Fruit fly (Drosophila melanogaster) whole organism, embryonic: Measurements from ENCODE around the gene Pde6.

Experiments
- Asciz ChIP-seq: fragments of 200-800 bp; sonication (Bioruptor generic); optimal IDR thresholded peaks from 2 replicates; lab custom pipeline; 2017; ENCODE audit warnings: missing biosample characterization, mild to moderate bottlenecking, missing genetic modification characterization, missing genetic modification reagents
- B-H2 ChIP-seq: fragments of 200-800 bp; sonication (Bioruptor generic); optimal IDR thresholded peaks from 2 replicates; lab custom pipeline; 2018; ENCODE audit warnings: missing biosample characterization, mild to moderate bottlenecking, missing genetic modification characterization
- BEAF-32 ChIP-seq: fragments of 200-800 bp; sonication (Bioruptor generic); optimal IDR thresholded peaks from 3 replicates; lab custom pipeline; 2017; ENCODE audit warnings: missing biosample characterization, missing genetic modification characterization, mild to moderate bottlenecking, moderate library complexity, missing genetic modification reagents
- CG10431 ChIP-seq: fragments of 200-800 bp; sonication (Bioruptor generic); optimal IDR thresholded peaks from 3 replicates; lab custom pipeline; 2018; ENCODE audit warnings: missing biosample characterization, mild to moderate bottlenecking, missing genetic modification characterization
- CG10654 ChIP-seq: fragments of 200-800 bp; sonication (Bioruptor generic); optimal IDR thresholded peaks from 2 replicates; lab custom pipeline; 2016; ENCODE audit warnings: missing biosample characterization, missing genetic modification characterization
- CG11695 ChIP-seq: fragments of 200-800 bp; sonication (Bioruptor generic); IDR thresholded peaks from 3 replicates; pipeline ENCODE4 v1.3.6; 2022; ENCODE audit warnings: missing biosample characterization, missing genetic modification characterization
- CG1233 ChIP-seq: fragments of 200-800 bp; sonication (Bioruptor generic); optimal IDR thresholded peaks from 4 replicates; lab custom pipeline; 2018; ENCODE audit warnings: missing biosample characterization, mild to moderate bottlenecking, missing genetic modification characterization
- CG13624 ChIP-seq: fragments of 200-800 bp; sonication (Bioruptor generic); optimal IDR thresholded peaks from 2 replicates; lab custom pipeline; 2016; ENCODE audit warnings: missing biosample characterization, missing genetic modification characterization
- CG14441 ChIP-seq: fragments of 200-800 bp; sonication (Bioruptor generic); IDR thresholded peaks from 2 replicates; pipeline ENCODE4 v1.3.6; 2022; ENCODE audit warnings: missing biosample characterization, missing genetic modification characterization
- CG17361 ChIP-seq: fragments of 200-800 bp; sonication (Bioruptor generic); IDR thresholded peaks from 3 replicates; pipeline ENCODE4 v1.3.6; 2022; ENCODE audit warnings: missing biosample characterization, missing genetic modification characterization
- CG17568 ChIP-seq: fragments of 200-800 bp; sonication (Bioruptor generic); optimal IDR thresholded peaks from 2 replicates; lab custom pipeline; 2018; ENCODE audit warnings: missing biosample characterization, mild to moderate bottlenecking, missing genetic modification characterization, moderate library complexity
- CG17612 ChIP-seq: fragments of 200-800 bp; sonication (Bioruptor generic); IDR thresholded peaks from 2 replicates; pipeline ENCODE4 v1.3.6; 2022; ENCODE audit warnings: missing biosample characterization, missing genetic modification characterization
- CG17829 ChIP-seq: fragments of 200-800 bp; optimal IDR thresholded peaks from 2 replicates; lab custom pipeline; 2019; ENCODE audit warnings: missing biosample characterization, mild to moderate bottlenecking, missing genetic modification characterization, moderate library complexity
- CG18011 ChIP-seq: fragments of 200-800 bp; sonication (Bioruptor generic); optimal IDR thresholded peaks from 2 replicates; lab custom pipeline; 2017; ENCODE audit warnings: missing biosample characterization, missing genetic modification characterization, mild to moderate bottlenecking, moderate library complexity, missing genotype
- CG2875 ChIP-seq: fragments of 200-800 bp; sonication (Bioruptor generic); optimal IDR thresholded peaks from 2 replicates; lab custom pipeline; 2017; ENCODE audit warnings: missing biosample characterization, mild to moderate bottlenecking, missing genetic modification characterization, missing genetic modification reagents
- CG30403 ChIP-seq: fragments of 200-800 bp; sonication (Bioruptor generic); optimal IDR thresholded peaks from 3 replicates; lab custom pipeline; 2016; ENCODE audit warnings: missing biosample characterization, missing genetic modification characterization
- CG33213 ChIP-seq: fragments of 200-800 bp; sonication (Bioruptor generic); optimal IDR thresholded peaks from 3 replicates; lab custom pipeline; 2016; ENCODE audit warnings: missing biosample characterization, missing genetic modification characterization
- CG42726 ChIP-seq: fragments of 200-800 bp; sonication (Bioruptor generic); IDR thresholded peaks from 2 replicates; pipeline ENCODE4 v1.3.6; 2022; ENCODE audit warnings: missing biosample characterization, missing genetic modification characterization; ENCODE audit not compliant: partially characterized antibody
- CG43689 ChIP-seq: fragments of 200-800 bp; sonication (Bioruptor generic); IDR thresholded peaks from 2 replicates; pipeline ENCODE4 v1.3.6; 2022; ENCODE audit warnings: missing biosample characterization, missing genetic modification characterization
- CG5245 ChIP-seq: fragments of 200-800 bp; sonication (Bioruptor generic); optimal IDR thresholded peaks from 3 replicates; lab custom pipeline; 2016; ENCODE audit warnings: missing biosample characterization, missing genetic modification characterization
- CG5953 ChIP-seq: fragments of 200-800 bp; sonication (Bioruptor generic); IDR thresholded peaks from 2 replicates; pipeline ENCODE4 v1.3.6; 2022; ENCODE audit warnings: missing biosample characterization, missing genetic modification characterization
- CG7372 ChIP-seq: fragments of 200-800 bp; sonication (Bioruptor generic); IDR thresholded peaks from 2 replicates; pipeline ENCODE4 v1.3.6; 2022; ENCODE audit warnings: missing biosample characterization, missing genetic modification characterization
- CG8290 ChIP-seq, 3 experiments: fragments of 200-800 bp; sonication (Bioruptor generic); optimal IDR thresholded peaks; 2 replicates each; lab custom pipeline; 2016 to 2019; ENCODE audit warnings: missing biosample characterization in 3 of 3, missing genetic modification characterization in 3 of 3, mild to moderate bottlenecking in 2 of 3, moderate library complexity in 1 of 3
- CG8478 ChIP-seq: fragments of >200 bp; optimal IDR thresholded peaks from 2 replicates; lab custom pipeline; 2018
- CG9797 ChIP-seq: fragments of 200-800 bp; sonication (Bioruptor generic); optimal IDR thresholded peaks from 3 replicates; lab custom pipeline; 2018; ENCODE audit warnings: missing biosample characterization, mild to moderate bottlenecking, missing genetic modification characterization
- Camta ChIP-seq: fragments of 200-800 bp; sonication (Bioruptor generic); optimal IDR thresholded peaks from 2 replicates; lab custom pipeline; 2016; ENCODE audit warnings: missing biosample characterization, missing genetic modification characterization
- Dek ChIP-seq: fragments of 200-800 bp; sonication (Bioruptor generic); optimal IDR thresholded peaks from 3 replicates; lab custom pipeline; 2019; ENCODE audit warnings: missing biosample characterization, mild to moderate bottlenecking, missing genetic modification characterization, moderate library complexity
- GATAe ChIP-seq: fragments of 200-800 bp; sonication (Bioruptor generic); conservative IDR thresholded peaks from 2 replicates; pipeline ENCODE4 v1.3.6; 2022; ENCODE audit warnings: missing biosample characterization, missing genetic modification characterization
- HmgZ ChIP-seq: fragments of 200-800 bp; sonication (Bioruptor generic); optimal IDR thresholded peaks from 2 replicates; lab custom pipeline; 2018; ENCODE audit warnings: missing biosample characterization, mild to moderate bottlenecking, missing genetic modification characterization
- Lhr ChIP-seq: fragments of 200-800 bp; sonication (Bioruptor generic); optimal IDR thresholded peaks from 3 replicates; lab custom pipeline; 2017; ENCODE audit warnings: mild to moderate bottlenecking, missing biosample characterization, missing genetic modification reagents, missing genetic modification characterization
- Mad ChIP-seq: fragments of 200-800 bp; sonication (Bioruptor generic); optimal IDR thresholded peaks from 2 replicates; lab custom pipeline; 2016; ENCODE audit warnings: missing biosample characterization, missing genetic modification characterization
- Meics ChIP-seq: fragments of 200-800 bp; sonication (Bioruptor generic); optimal IDR thresholded peaks from 2 replicates; lab custom pipeline; 2017; ENCODE audit warnings: missing biosample characterization, mild to moderate bottlenecking, missing genetic modification characterization
- Nf-YA ChIP-seq: fragments of 200-800 bp; sonication (Bioruptor generic); IDR thresholded peaks from 2 replicates; pipeline ENCODE4 v1.3.6; 2022; ENCODE audit warnings: missing biosample characterization, missing genetic modification characterization
- Ssrp ChIP-seq: fragments of 200-800 bp; sonication (Bioruptor generic); optimal IDR thresholded peaks from 2 replicates; lab custom pipeline; 2018; ENCODE audit warnings: missing biosample characterization, mild to moderate bottlenecking, missing genetic modification characterization, moderate library complexity
- abd-A ChIP-seq: fragments of 200-800 bp; sonication (Bioruptor generic); optimal IDR thresholded peaks from 3 replicates; lab custom pipeline; 2019; ENCODE audit warnings: missing biosample characterization, mild to moderate bottlenecking, missing genetic modification characterization, moderate library complexity
- br ChIP-seq: fragments of >200 bp; optimal IDR thresholded peaks from 2 replicates; lab custom pipeline; 2017
- dpn ChIP-seq, 2 experiments: fragments of 200-800 bp; sonication (Bioruptor generic); optimal IDR thresholded peaks; 3 replicates each; lab custom pipeline; 2016; ENCODE audit warnings: missing biosample characterization in 2 of 2, missing genetic modification characterization in 2 of 2
- gce ChIP-seq: fragments of 200-800 bp; sonication (Bioruptor generic); IDR thresholded peaks from 3 replicates; pipeline ENCODE4 v1.3.6; 2022; ENCODE audit warnings: missing biosample characterization, missing genetic modification characterization
- gro ChIP-seq: fragments of 200-800 bp; sonication (Bioruptor generic); optimal IDR thresholded peaks from 2 replicates; lab custom pipeline; 2016; ENCODE audit warnings: missing biosample characterization, missing genetic modification characterization
- hb ChIP-seq: fragments of 200-800 bp; sonication (Bioruptor generic); IDR thresholded peaks from 3 replicates; pipeline ENCODE4 v1.3.6; 2022; ENCODE audit warnings: missing biosample characterization, missing genetic modification characterization; ENCODE audit not compliant: partially characterized antibody
- luna ChIP-seq: fragments of 200-800 bp; sonication (Bioruptor generic); optimal IDR thresholded peaks from 2 replicates; lab custom pipeline; 2016; ENCODE audit warnings: missing biosample characterization, missing genetic modification characterization
- nom ChIP-seq: fragments of 200-800 bp; sonication (Bioruptor generic); optimal IDR thresholded peaks from 2 replicates; lab custom pipeline; 2017; ENCODE audit warnings: missing biosample characterization, missing genetic modification characterization, mild to moderate bottlenecking, moderate library complexity, missing genetic modification reagents
- org-1 ChIP-seq: fragments of 200-800 bp; sonication (Bioruptor generic); optimal IDR thresholded peaks from 2 replicates; lab custom pipeline; 2017; ENCODE audit warnings: missing biosample characterization, missing genetic modification characterization
- pnt ChIP-seq: fragments of 200-800 bp; sonication (Bioruptor generic); optimal IDR thresholded peaks from 3 replicates; lab custom pipeline; 2016; ENCODE audit warnings: missing biosample characterization, missing genetic modification characterization
- sens ChIP-seq: fragments of 200-800 bp; sonication (Bioruptor generic); peaks from one replicate; lab custom pipeline; 2016; ENCODE audit warnings: missing biosample characterization, missing genetic modification characterization
- sima ChIP-seq: fragments of 200-800 bp; sonication (Bioruptor generic); optimal IDR thresholded peaks from 2 replicates; lab custom pipeline; 2016; ENCODE audit warnings: missing biosample characterization, missing genetic modification characterization
- tap ChIP-seq: fragments of 200-800 bp; optimal IDR thresholded peaks from 3 replicates; lab custom pipeline; 2019; ENCODE audit warnings: missing biosample characterization, mild to moderate bottlenecking, missing genetic modification characterization, moderate library complexity
- tx ChIP-seq: fragments of 200-800 bp; sonication (Bioruptor generic); optimal IDR thresholded peaks from 2 replicates; lab custom pipeline; 2016; ENCODE audit warnings: missing biosample characterization, missing genetic modification characterization
- wek ChIP-seq: fragments of 200-800 bp; sonication (Bioruptor generic); optimal IDR thresholded peaks from 3 replicates; lab custom pipeline; 2018; ENCODE audit warnings: missing biosample characterization, mild to moderate bottlenecking, missing genetic modification characterization, moderate library complexity
- yki ChIP-seq: fragments of >200 bp; optimal IDR thresholded peaks from 3 replicates; lab custom pipeline; 2018

Pde6 gene

DNA sequence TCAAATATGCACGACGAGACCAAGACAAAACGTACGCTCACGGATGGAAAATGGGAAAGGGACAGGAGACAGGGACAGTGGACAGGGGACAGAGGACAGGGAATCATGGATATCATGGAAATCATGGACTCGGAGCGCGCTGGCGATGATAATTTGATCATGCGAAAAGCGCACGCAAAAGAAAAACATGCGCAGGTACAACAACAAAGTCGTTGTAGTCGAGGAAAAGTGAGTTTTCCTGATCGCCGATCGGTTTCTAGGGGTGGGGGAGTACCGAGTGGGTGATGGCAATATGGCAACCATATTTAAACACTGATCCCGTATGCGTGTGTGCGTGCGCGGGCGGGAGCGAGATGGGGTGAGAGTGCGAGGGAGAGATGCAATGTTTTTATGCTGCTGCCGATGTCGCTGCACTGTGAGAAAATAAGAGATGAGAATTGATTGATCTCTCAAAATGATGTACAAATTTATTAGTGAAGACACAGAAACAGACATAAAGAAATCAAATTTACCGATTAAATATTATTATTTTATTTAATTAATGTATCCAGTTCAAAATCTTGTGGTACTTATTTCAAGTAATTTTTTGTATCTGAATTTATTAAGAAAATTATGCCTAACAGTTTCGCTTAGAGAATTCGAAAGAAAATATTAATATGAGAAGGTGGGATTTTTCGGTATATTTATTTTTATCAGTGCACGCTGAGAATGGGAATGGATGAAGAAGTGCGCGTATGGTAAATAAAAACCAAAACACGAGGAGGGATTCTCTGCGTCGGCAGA lies 32.8 kb upstream of the Pde6 start (continued):
- TF ChIP-seq CG18011 (GFP tag; lab: Kevin White, UChicago) (peak; percentile 9), Nf-YA (GFP tag; lab: Robert Waterston, UW) (peak; percentile 33; the same call in 1 of the 2 replicates), CG10431 (GFP tag; lab: Kevin White, UChicago) (peak; percentile 69), br (lab: Kevin White, UChicago) (no peak), CG13624 (GFP tag; lab: Kevin White, UChicago) (no peak), CG7372 (GFP tag; lab: Robert Waterston, UW) (peak; percentile 37; the same call in 1 of the 2 replicates), org-1 (GFP tag; lab: Kevin White, UChicago) (peak; percentile 79), abd-A (tag; lab: Kevin White, UChicago) (no peak), dpn (GFP tag; optimal IDR thresholded peaks at IDR 0.05; lab: Kevin White, UChicago) (peak in 1 of 2 experiments; percentile 81), CG1233 (GFP tag; lab: Kevin White, UChicago) (peak; percentile 83), CG17361 (GFP tag; lab: Robert Waterston, UW) (peak; percentile 98), gro (GFP tag; lab: Kevin White, UChicago) (no peak), sens (GFP tag; lab: Kevin White, UChicago) (peak; percentile 93), CG5245 (GFP tag; lab: Kevin White, UChicago) (peak; percentile 79), Lhr (GFP tag; lab: Kevin White, UChicago) (peak; percentile 75), Dek (peak; percentile 19), CG8478 (lab: Kevin White, UChicago) (no peak), CG14441 (peak; percentile 43; the same call in 1 of the 2 replicates), CG33213 (no peak), Asciz (GFP tag; lab: Kevin White, UChicago) (peak; percentile 88), CG17829 (tag; lab: Kevin White, UChicago) (peak; percentile 98), CG9797 (peak; percentile 1), CG17612 (no peak), CG2875 (GFP tag; lab: Kevin White, UChicago) (peak; percentile 85), CG30403 (GFP tag; lab: Kevin White, UChicago) (peak; percentile 89), luna (GFP tag; lab: Kevin White, UChicago) (no peak), tx (GFP tag; lab: Kevin White, UChicago) (no peak), Meics (GFP tag; lab: Kevin White, UChicago) (peak; percentile 45), HmgZ (peak; percentile 1), CG8290 (GFP tag; optimal IDR thresholded peaks at IDR 0.05; lab: Kevin White, UChicago) (peak; percentile 77), CG8290 (tag; optimal IDR thresholded peaks at IDR 0.05; lab: Kevin White, UChicago) (peak in 1 of 2 experiments; percentile 77), CG5953 (GFP tag; lab: Robert Waterston, UW) (no peak; the same call in 1 of the 2 replicates), CG17568 (GFP tag; lab: Kevin White, UChicago) (peak; percentile 50), Ssrp (tag; lab: Kevin White, UChicago) (peak; percentile 95), wek (GFP tag; lab: Kevin White, UChicago) (no peak), pnt (GFP tag; lab: Kevin White, UChicago) (no peak), CG42726 (GFP tag; lab: Robert Waterston, UW) (no peak), sima (GFP tag; lab: Kevin White, UChicago) (no peak), GATAe (no peak), tap (tag; lab: Kevin White, UChicago) (peak; percentile 85), Mad (GFP tag; lab: Kevin White, UChicago) (no peak), gce (GFP tag; lab: Robert Waterston, UW) (0 out of 3 replicates have a peak, but pooled peaks have one; percentile 20), BEAF-32 (GFP tag; lab: Kevin White, UChicago) (no peak), hb (no peak), CG10654 (GFP tag; lab: Kevin White, UChicago) (peak; percentile 63), CG43689 (GFP tag; lab: Robert Waterston, UW) (no peak), Camta (GFP tag; lab: Kevin White, UChicago) (peak; percentile 25), B-H2 (no peak), nom (GFP tag; lab: Kevin White, UChicago) (peak; percentile 29), CG11695 (peak; percentile 71), yki (lab: Kevin White, UChicago) (no peak)
